Worm (Caenorhabditis elegans): ENCODE results near the gene pgap-3.

pgap-3 gene

ce11 chrV:6043275-6044271 lies 4.1 kb downstream of the pgap-3 start, which contains the start of gene cpi-2:
cpi-2 (plus strand) TSS chrV:6044062.
- no peak for TF ChIP-seq F10E7.11 (tag; optimal IDR thresholded peaks at IDR 0.05)
- no peak for TF ChIP-seq aptf-2 (GFP tag; conservative IDR thresholded peaks at IDR 0.05)
- no peak for TF ChIP-seq egl-44 (GFP tag; IDR thresholded peaks at IDR 0.05)
- TF ChIP-seq lin-54 (GFP tag; optimal IDR thresholded peaks at IDR 0.05) = peak; percentile 72
- TF ChIP-seq nfyb-1 (GFP tag; IDR thresholded peaks at IDR 0.05) = peak; percentile 38; the same call in 1 of the 2 replicates
- no peak for TF ChIP-seq nhr-80 (tag; optimal IDR thresholded peaks at IDR 0.05)
- no peak for TF ChIP-seq hsf-1 (GFP tag; IDR thresholded peaks at IDR 0.05)
- TF ChIP-seq ztf-18 (tag; optimal IDR thresholded peaks at IDR 0.05) = no peak
- no peak for TF ChIP-seq gei-17 (GFP tag; optimal IDR thresholded peaks at IDR 0.05)
- peak; percentile 60 for TF ChIP-seq K12H6.12 (tag; optimal IDR thresholded peaks at IDR 0.05)
- TF ChIP-seq ceh-40 (GFP tag; IDR thresholded peaks at IDR 0.05) = no peak
- no peak for TF ChIP-seq tbp1 (GFP tag; optimal IDR thresholded peaks at IDR 0.05)
- TF ChIP-seq mel-28 (tag; optimal IDR thresholded peaks at IDR 0.05; ENCODE audit: borderline replicate concordance) = no peak
- TF ChIP-seq ZK185.1 (tag; optimal IDR thresholded peaks at IDR 0.05; ENCODE audit: poor library complexity, severe bottlenecking) = no peak
- no peak for TF ChIP-seq snpc-4 (GFP tag; optimal IDR thresholded peaks at IDR 0.05)
- peak in 2 of 4 experiments; percentile 8 to 10 for TF ChIP-seq snpc-4 (tag; optimal IDR thresholded peaks at IDR 0.05)
- no peak for TF ChIP-seq F39B2.1 (GFP tag; IDR thresholded peaks at IDR 0.05)
- no peak for TF ChIP-seq aptf-3 (GFP tag; IDR thresholded peaks at IDR 0.05)
- TF ChIP-seq ceh-100 (GFP tag; IDR thresholded peaks at IDR 0.05) = no peak
- no peak for TF ChIP-seq bed-2 (GFP tag; IDR thresholded peaks at IDR 0.05)
- TF ChIP-seq pbrm-1 (GFP tag; IDR thresholded peaks at IDR 0.05) = 0 out of 2 replicates have a peak, but pooled peaks have one; percentile 26
- no peak for TF ChIP-seq nhr-90 (tag; optimal IDR thresholded peaks at IDR 0.05)
- no peak for TF ChIP-seq attf-3 (GFP tag; conservative IDR thresholded peaks at IDR 0.05)
- TF ChIP-seq hmg-20 (GFP tag; IDR thresholded peaks at IDR 0.05) = no peak
- no peak for TF ChIP-seq tbx-9 (tag; optimal IDR thresholded peaks at IDR 0.05; ENCODE audit: borderline replicate concordance)
- TF ChIP-seq dpl-1 (GFP tag; optimal IDR thresholded peaks at IDR 0.05) = peak; percentile 57
- TF ChIP-seq Y53F4B.3 (GFP tag; IDR thresholded peaks at IDR 0.05) = no peak
- TF ChIP-seq dox-1 (GFP tag; IDR thresholded peaks at IDR 0.05) = no peak
- TF ChIP-seq C17E4.6 (GFP tag; IDR thresholded peaks at IDR 0.05) = no peak
- TF ChIP-seq lin-26 (GFP tag; IDR thresholded peaks at IDR 0.05) = no peak
- no peak for TF ChIP-seq snpc-1.1 (tag; optimal IDR thresholded peaks at IDR 0.05; ENCODE audit: insufficient read depth)
- TF ChIP-seq lin-40 (tag; optimal IDR thresholded peaks at IDR 0.05) = no peak
- TF ChIP-seq ztf-22 (GFP tag; optimal IDR thresholded peaks at IDR 0.05) = no peak
- no peak for TF ChIP-seq Y95B8A.8 (GFP tag; IDR thresholded peaks at IDR 0.05)
- no peak for TF ChIP-seq madf-6 (GFP tag; IDR thresholded peaks at IDR 0.05)
- TF ChIP-seq ztf-25 (GFP tag; IDR thresholded peaks at IDR 0.05) = no peak
- TF ChIP-seq lin-35 (GFP tag; optimal IDR thresholded peaks at IDR 0.05) = peak in 1 of 3 experiments; percentile 59
- no peak for TF ChIP-seq egrh-3 (GFP tag; IDR thresholded peaks at IDR 0.05)
- TF ChIP-seq hmg-1.2 (GFP tag; IDR thresholded peaks at IDR 0.05) = peak; percentile 79
- TF ChIP-seq efl-1 (GFP tag; optimal IDR thresholded peaks at IDR 0.05) = peak; percentile 44
- TF ChIP-seq hrde-1 (tag; optimal IDR thresholded peaks at IDR 0.05; ENCODE audit: borderline replicate concordance) = no peak
- no peak for TF ChIP-seq egl-18 (GFP tag; IDR thresholded peaks at IDR 0.05)
- TF ChIP-seq ceh-27 (GFP tag; optimal IDR thresholded peaks at IDR 0.05) = peak; percentile 8
- no peak for TF ChIP-seq Y56A3A.18 (GFP tag; IDR thresholded peaks at IDR 0.05)
- TF ChIP-seq ccch-3 (GFP tag; optimal IDR thresholded peaks at IDR 0.05) = no peak
- no peak for TF ChIP-seq akir-1 (GFP tag; optimal IDR thresholded peaks at IDR 0.05)

Measured in whole organism, young adult.